Fruit fly (Drosophila melanogaster): ENCODE measurements around the gene CG45080.

CG45080 gene

DNA sequence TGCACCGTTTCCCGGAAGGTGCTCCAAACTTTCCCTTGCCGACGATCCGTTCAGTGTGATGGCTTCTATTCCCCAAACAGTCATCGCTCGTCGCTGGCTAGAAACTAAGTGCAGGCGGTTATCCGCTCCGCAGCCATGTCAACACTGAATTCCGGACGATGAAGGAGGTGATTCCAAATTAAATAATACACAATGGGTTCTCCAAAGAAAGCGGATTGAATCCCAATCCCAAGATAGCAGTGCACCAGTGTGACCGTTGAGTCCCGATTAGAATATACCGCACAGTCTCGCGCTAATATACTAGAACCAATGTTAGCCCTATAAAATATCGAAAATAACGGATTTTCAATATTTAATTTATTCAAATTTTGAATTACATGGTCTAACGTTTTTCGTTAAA lies 47.3 kb downstream of the CG45080 start, which contains the start of gene TBC1D5 (continued):
- TF ChIP-seq CG6813 (GFP tag; optimal IDR thresholded peaks at IDR 0.05) (no peak), CG15479 (GFP tag; optimal IDR thresholded peaks at IDR 0.05) (no peak), MBD-R2 (GFP tag; IDR thresholded peaks at IDR 0.05) (peak; percentile 79)

DNA sequence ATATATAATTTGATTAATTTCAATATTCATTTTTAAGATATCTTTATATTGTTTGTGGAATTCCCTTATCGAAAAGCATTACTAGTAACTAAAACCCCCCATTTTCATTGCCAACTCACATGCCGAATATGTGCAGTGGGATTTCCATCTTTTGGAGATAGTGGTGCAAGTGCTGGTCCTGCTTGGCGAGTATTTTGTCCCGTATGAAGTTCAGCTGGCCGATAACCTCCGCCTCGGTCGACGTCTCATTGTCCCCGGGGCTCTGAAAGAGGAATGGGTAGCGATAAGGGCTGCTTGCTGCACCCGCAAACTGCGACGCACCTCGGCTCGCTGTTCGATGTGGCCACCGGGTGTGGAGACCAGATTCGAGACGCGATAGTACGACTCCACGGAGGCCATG lies 48.4 kb downstream of the CG45080 start:
- TF ChIP-seq yki (optimal IDR thresholded peaks at IDR 0.05): no peak
- TF ChIP-seq Stat92E (GFP tag; optimal IDR thresholded peaks at IDR 0.05): no peak
- TF ChIP-seq CG3847 (GFP tag; IDR thresholded peaks at IDR 0.05): no peak
- TF ChIP-seq shn (GFP tag; optimal IDR thresholded peaks at IDR 0.05): no peak
- no peak for TF ChIP-seq eyg (GFP tag; optimal IDR thresholded peaks at IDR 0.05)
- TF ChIP-seq Hr51 (GFP tag; optimal IDR thresholded peaks at IDR 0.05): no peak
- TF ChIP-seq sqz (GFP tag; optimal IDR thresholded peaks at IDR 0.05): no peak
- TF ChIP-seq ATbp (GFP tag; optimal IDR thresholded peaks at IDR 0.05): no peak
- TF ChIP-seq so (GFP tag; IDR thresholded peaks at IDR 0.05): no peak
- TF ChIP-seq CG17328 (GFP tag; IDR thresholded peaks at IDR 0.05): no peak
- no peak for TF ChIP-seq Deaf1 (tag; optimal IDR thresholded peaks at IDR 0.05)
- no peak for TF ChIP-seq pita (GFP tag; optimal IDR thresholded peaks at IDR 0.05)
- TF ChIP-seq grau (tag; optimal IDR thresholded peaks at IDR 0.05): no peak
- TF ChIP-seq vfl (GFP tag; optimal IDR thresholded peaks at IDR 0.05): no peak
- no peak for TF ChIP-seq CG12659 (GFP tag; optimal IDR thresholded peaks at IDR 0.05)
